Fruit fly (Drosophila melanogaster) whole organism: ENCODE data around the gene CG3176.

ENCODE experiments used
- Dll ChIP-seq: fragments of >200 bp; optimal IDR thresholded peaks from 2 replicates; lab custom pipeline; 2017
- pan ChIP-seq: fragments of >200 bp; optimal IDR thresholded peaks from 2 replicates; lab custom pipeline; 2017
- psq ChIP-seq: fragments of >200 bp; optimal IDR thresholded peaks from 2 replicates; lab custom pipeline; 2017
- usp ChIP-seq: fragments of >200 bp; optimal IDR thresholded peaks from 2 replicates; lab custom pipeline; 2017; ENCODE audit warnings: missing biosample characterization, missing genetic modification characterization, mixed read lengths

DNA sequence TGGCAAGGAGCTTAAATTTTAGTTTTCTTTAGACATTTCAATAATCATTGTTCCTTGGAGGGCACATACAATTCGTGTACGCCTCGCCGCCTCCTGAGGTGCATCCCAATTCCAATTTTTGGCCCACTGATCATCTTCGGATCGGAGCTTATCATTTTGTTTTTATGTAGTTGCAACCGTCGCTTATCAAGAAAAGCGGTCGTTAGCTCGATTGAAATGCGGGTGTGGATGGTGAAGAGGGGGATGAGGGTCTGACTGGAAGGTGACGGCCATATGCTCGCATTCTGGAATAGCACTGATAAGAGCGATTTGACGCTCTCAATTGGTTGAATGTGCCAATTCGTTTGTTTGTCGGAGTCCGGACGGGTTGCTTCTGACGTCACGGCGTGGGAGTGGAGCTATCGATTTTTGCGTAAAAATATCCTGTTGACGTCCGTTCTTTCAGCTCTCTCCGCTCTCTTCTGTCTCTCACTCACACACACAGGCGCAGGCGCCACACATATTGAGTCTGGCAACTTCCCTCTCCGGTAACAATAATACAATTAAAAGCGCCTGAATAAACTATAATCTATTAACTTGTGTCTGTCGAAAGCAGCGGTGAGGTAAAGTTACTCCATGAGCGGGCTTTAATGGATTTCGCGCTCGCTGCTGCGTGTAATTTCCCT is 17.4 kb downstream of the CG3176 start:
- TF ChIP-seq psq (lab: Kevin White, UChicago), result no peak
- no peak for TF ChIP-seq Dll (lab: Kevin White, UChicago)
- no peak for TF ChIP-seq pan (lab: Kevin White, UChicago)
- TF ChIP-seq usp (GFP tag; lab: Kevin White, UChicago), result no peak
